Fruit fly (Drosophila melanogaster) whole organism, prepupa: ENCODE measurements around the gene HDAC4.

Source experiments
- Blimp-1 ChIP-seq: fragments of 200-800 bp; sonication (Bioruptor generic); optimal IDR thresholded peaks from 3 replicates; lab custom pipeline; 2017; ENCODE audit warnings: missing biosample characterization, missing genetic modification characterization, mild to moderate bottlenecking, moderate library complexity, missing genetic modification reagents
- CG6808 ChIP-seq: fragments of 200-800 bp; sonication (Bioruptor generic); optimal IDR thresholded peaks from 3 replicates; lab custom pipeline; 2017; ENCODE audit warnings: missing biosample characterization, missing genetic modification characterization, mild to moderate bottlenecking, moderate library complexity, missing genetic modification reagents
- CG8119 ChIP-seq: fragments of 200-800 bp; sonication (Bioruptor generic); IDR thresholded peaks from 3 replicates; pipeline ENCODE4 v1.3.6; 2022; ENCODE audit warnings: missing biosample characterization, missing genetic modification characterization
- CG8632 ChIP-seq: fragments of 200-800 bp; sonication (Bioruptor generic); optimal IDR thresholded peaks from 3 replicates; lab custom pipeline; 2016; ENCODE audit warnings: missing biosample characterization, missing genetic modification characterization
- Ets21C ChIP-seq: fragments of 200-800 bp; sonication (Bioruptor generic); optimal IDR thresholded peaks from 3 replicates; lab custom pipeline; 2016; ENCODE audit warnings: missing biosample characterization, missing genetic modification characterization
- OdsH ChIP-seq: fragments of 200-800 bp; sonication (Bioruptor generic); optimal IDR thresholded peaks from 3 replicates; lab custom pipeline; 2016; ENCODE audit warnings: missing biosample characterization, missing genetic modification characterization
- Sox102F ChIP-seq: fragments of 200-800 bp; sonication (Bioruptor generic); optimal IDR thresholded peaks from 2 replicates; lab custom pipeline; 2016; ENCODE audit warnings: missing biosample characterization, mild to moderate bottlenecking, missing genetic modification characterization
- dsx ChIP-seq: fragments of 200-800 bp; optimal IDR thresholded peaks from 3 replicates; lab custom pipeline; 2019; ENCODE audit warnings: missing biosample characterization, mild to moderate bottlenecking, missing genetic modification characterization, moderate library complexity; ENCODE audit not compliant: poor library complexity, severe bottlenecking
- salr ChIP-seq, 2 experiments: fragments of 200-800 bp; sonication (Bioruptor generic); optimal IDR thresholded peaks; 3 replicates each; lab custom pipeline; 2016 to 2018; ENCODE audit warnings: missing biosample characterization in 2 of 2, missing genetic modification characterization in 2 of 2, mild to moderate bottlenecking in 1 of 2
- topi ChIP-seq: fragments of 200-800 bp; sonication (Bioruptor generic); optimal IDR thresholded peaks from 3 replicates; lab custom pipeline; 2016; ENCODE audit warnings: missing biosample characterization, missing genetic modification characterization

DNA sequence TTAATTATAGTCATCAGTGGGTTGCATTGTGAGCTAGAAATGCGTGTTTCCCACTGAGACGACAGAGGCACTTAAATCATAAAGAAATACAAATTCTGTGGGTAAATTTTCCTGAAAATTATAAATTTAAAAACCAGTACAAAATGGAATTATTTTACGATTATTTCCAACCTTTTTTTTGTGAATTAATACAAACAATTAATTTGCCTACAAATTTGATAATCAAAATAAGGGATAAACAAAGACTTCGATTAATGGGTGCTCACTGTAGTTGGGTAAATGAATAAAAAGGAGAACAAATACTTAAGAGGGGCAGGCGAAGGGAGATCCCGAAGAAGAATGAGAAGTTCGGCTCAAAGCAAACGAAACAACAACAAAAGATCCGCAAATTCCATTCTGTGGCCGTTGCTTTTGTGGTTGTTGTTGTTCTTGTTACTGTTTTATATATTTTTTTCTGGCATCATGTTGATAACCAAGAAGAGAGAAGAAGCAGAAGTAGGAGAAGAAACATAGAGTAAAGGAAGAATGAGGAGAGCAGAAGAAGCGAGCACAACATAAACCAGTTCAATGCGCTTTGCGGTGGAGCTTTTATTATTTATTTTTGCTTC is 1.4 kb downstream of the HDAC4 start:
- no peak for TF ChIP-seq CG6808
- no peak for TF ChIP-seq Blimp-1 (GFP tag; lab: Kevin White, UChicago)
- TF ChIP-seq Ets21C (GFP tag; lab: Kevin White, UChicago), result no peak
- TF ChIP-seq topi (GFP tag; lab: Kevin White, UChicago), result no peak
- peak; percentile 20 for TF ChIP-seq Sox102F
- TF ChIP-seq CG8632 (GFP tag; lab: Kevin White, UChicago), result no peak
- TF ChIP-seq CG8119, result no peak
- TF ChIP-seq salr (GFP tag; optimal IDR thresholded peaks at IDR 0.05; lab: Kevin White, UChicago), result no peak
- TF ChIP-seq OdsH (GFP tag; lab: Kevin White, UChicago), result no peak
- TF ChIP-seq dsx, result no peak
